Worm (Caenorhabditis elegans) whole organism, L2 larva: Measurements from ENCODE around the gene amt-1.

Experiments used
- Y55F3AM.14 ChIP-seq: fragments of 200-800 bp; sonication (Bioruptor generic); optimal IDR thresholded peaks from 2 replicates; lab custom pipeline; 2018; ENCODE audit warnings: mild to moderate bottlenecking, missing genetic modification characterization, missing compliant biosample characterization
- alr-1 ChIP-seq: fragments of 150-350 bp; optimal IDR thresholded peaks from 2 replicates; lab custom pipeline; 2014; ENCODE audit warnings: missing biosample characterization, missing genetic modification characterization
- ceh-82 ChIP-seq: fragments of 150-350 bp; optimal IDR thresholded peaks from 2 replicates; lab custom pipeline; 2014; ENCODE audit warnings: missing biosample characterization, missing genetic modification characterization
- nhr-23 ChIP-seq: fragments of 150-350 bp; optimal IDR thresholded peaks from 2 replicates; lab custom pipeline; 2014; ENCODE audit warnings: missing biosample characterization, missing genetic modification reagents, missing genetic modification characterization
- nhr-237 ChIP-seq: fragments of 150-350 bp; optimal IDR thresholded peaks from 2 replicates; lab custom pipeline; 2014; ENCODE audit warnings: missing biosample characterization, missing genetic modification characterization
- unc-62 ChIP-seq: fragments of 150-350 bp; optimal IDR thresholded peaks from 2 replicates; lab custom pipeline; 2014; ENCODE audit warnings: missing biosample characterization, missing genetic modification reagents, missing genetic modification characterization
- ztf-4 ChIP-seq: fragments of 150-350 bp; optimal IDR thresholded peaks from 2 replicates; lab custom pipeline; 2014; ENCODE audit warnings: missing biosample characterization, missing genetic modification characterization

- TF ChIP-seq ceh-82 (tag; lab: Kevin White, UChicago) (no peak), unc-62 (GFP tag; lab: Kevin White, UChicago) (no peak), nhr-237 (tag; lab: Kevin White, UChicago) (no peak), Y55F3AM.14 (GFP tag; lab: Kevin White, UChicago) (no peak), ztf-4 (no peak), nhr-23 (tag; lab: Kevin White, UChicago) (no peak), alr-1 (tag; lab: Kevin White, UChicago) (no peak)
Measured at ce11 chrX:4586617-4587016, 15.4 kb downstream of the amt-1 start, which contains the start of gene C05E11.2.
